Fruit fly (Drosophila melanogaster) whole organism, embryonic: ENCODE measurements around the gene CG5180.
A peak's percentile ranks its signal among the peaks of the same experiment; 100 is the strongest.

ENCODE experiments used
- B-H1 ChIP-seq: fragments of 200-800 bp; sonication (Bioruptor generic); IDR thresholded peaks from 3 replicates; pipeline ENCODE4 v1.3.6; 2022; ENCODE audit warnings: missing biosample characterization, missing genetic modification characterization
- CG10959 ChIP-seq: fragments of 200-800 bp; sonication (Bioruptor generic); IDR thresholded peaks from 2 replicates; pipeline ENCODE4 v1.3.6; 2022; ENCODE audit warnings: missing biosample characterization, missing genetic modification characterization
- CG12236 ChIP-seq: fragments of 200-800 bp; sonication (Bioruptor generic); optimal IDR thresholded peaks from 2 replicates; lab custom pipeline; 2016; ENCODE audit warnings: missing biosample characterization, missing genetic modification characterization
- CG12942 ChIP-seq: fragments of 200-800 bp; sonication (Bioruptor generic); optimal IDR thresholded peaks from 3 replicates; lab custom pipeline; 2016; ENCODE audit warnings: missing biosample characterization, missing genetic modification characterization
- CG13287 ChIP-seq: fragments of 200-800 bp; sonication (Bioruptor generic); IDR thresholded peaks from 2 replicates; pipeline ENCODE4 v1.3.6; 2022; ENCODE audit warnings: missing biosample characterization, missing genetic modification characterization; ENCODE audit not compliant: partially characterized antibody
- CG13894 ChIP-seq: fragments of 200-800 bp; sonication (Bioruptor generic); optimal IDR thresholded peaks from 3 replicates; lab custom pipeline; 2018; ENCODE audit warnings: missing biosample characterization, mild to moderate bottlenecking, missing genetic modification characterization, moderate library complexity
- CG14441 ChIP-seq: fragments of 200-800 bp; sonication (Bioruptor generic); IDR thresholded peaks from 2 replicates; pipeline ENCODE4 v1.3.6; 2022; ENCODE audit warnings: missing biosample characterization, missing genetic modification characterization
- CG14860 ChIP-seq: fragments of 200-800 bp; sonication (Bioruptor generic); IDR thresholded peaks from 3 replicates; pipeline ENCODE4 v1.3.6; 2022; ENCODE audit warnings: missing biosample characterization, missing genetic modification characterization; ENCODE audit not compliant: partially characterized antibody
- CG15073 ChIP-seq: fragments of 200-800 bp; sonication (Bioruptor generic); optimal IDR thresholded peaks from 2 replicates; lab custom pipeline; 2016; ENCODE audit warnings: missing biosample characterization, missing genetic modification characterization
- CG15269 ChIP-seq: fragments of 200-800 bp; sonication (Bioruptor generic); optimal IDR thresholded peaks from 2 replicates; lab custom pipeline; 2018; ENCODE audit warnings: missing biosample characterization, mild to moderate bottlenecking, missing genetic modification characterization, moderate library complexity
- CG17802 ChIP-seq: fragments of 200-800 bp; sonication (Bioruptor generic); optimal IDR thresholded peaks from 2 replicates; lab custom pipeline; 2018; ENCODE audit warnings: missing biosample characterization, mild to moderate bottlenecking, missing genetic modification characterization, moderate library complexity
- CG1792 ChIP-seq: fragments of 200-800 bp; sonication (Bioruptor generic); optimal IDR thresholded peaks from 2 replicates; lab custom pipeline; 2016; ENCODE audit warnings: missing biosample characterization, missing genetic modification characterization
- CG18262 ChIP-seq: fragments of 200-800 bp; optimal IDR thresholded peaks from 3 replicates; lab custom pipeline; 2019; ENCODE audit warnings: missing biosample characterization, mild to moderate bottlenecking, missing genetic modification characterization, moderate library complexity
- CG2875 ChIP-seq: fragments of 200-800 bp; sonication (Bioruptor generic); optimal IDR thresholded peaks from 2 replicates; lab custom pipeline; 2017; ENCODE audit warnings: missing biosample characterization, mild to moderate bottlenecking, missing genetic modification characterization, missing genetic modification reagents
- CG33213 ChIP-seq: fragments of 200-800 bp; sonication (Bioruptor generic); optimal IDR thresholded peaks from 3 replicates; lab custom pipeline; 2016; ENCODE audit warnings: missing biosample characterization, missing genetic modification characterization
- CG3726 ChIP-seq: fragments of 200-800 bp; sonication (Bioruptor generic); IDR thresholded peaks from 3 replicates; pipeline ENCODE4, ENCODE4 v1.3.6; 2022; ENCODE audit warnings: missing biosample characterization, missing genetic modification characterization
- CG3995 ChIP-seq: fragments of 200-800 bp; sonication (Bioruptor generic); optimal IDR thresholded peaks from 3 replicates; lab custom pipeline; 2016; ENCODE audit warnings: missing biosample characterization, missing genetic modification characterization
- CG4328 ChIP-seq: fragments of 200-800 bp; sonication (Bioruptor generic); optimal IDR thresholded peaks from 3 replicates; lab custom pipeline; 2017; ENCODE audit warnings: missing biosample characterization, missing genetic modification reagents, missing genetic modification characterization
- CG4617 ChIP-seq: fragments of 200-800 bp; sonication (Bioruptor generic); optimal IDR thresholded peaks from 3 replicates; lab custom pipeline; 2016; ENCODE audit warnings: missing biosample characterization, missing genetic modification characterization, borderline replicate concordance
- CG5180 ChIP-seq: fragments of 200-800 bp; sonication (Bioruptor generic); optimal IDR thresholded peaks from 3 replicates; lab custom pipeline; 2017; ENCODE audit warnings: missing biosample characterization, missing genetic modification characterization, mild to moderate bottlenecking, moderate library complexity, missing genetic modification reagents
- CG5953 ChIP-seq: fragments of 200-800 bp; sonication (Bioruptor generic); IDR thresholded peaks from 2 replicates; pipeline ENCODE4 v1.3.6; 2022; ENCODE audit warnings: missing biosample characterization, missing genetic modification characterization
- CG7271 ChIP-seq: fragments of 200-800 bp; sonication (Bioruptor generic); optimal IDR thresholded peaks from 2 replicates; lab custom pipeline; 2018; ENCODE audit warnings: missing biosample characterization, mild to moderate bottlenecking, missing genetic modification characterization, moderate library complexity
- CG7745 ChIP-seq: fragments of 200-800 bp; sonication (Bioruptor generic); optimal IDR thresholded peaks from 2 replicates; lab custom pipeline; 2018; ENCODE audit warnings: missing biosample characterization, mild to moderate bottlenecking, missing genetic modification characterization, moderate library complexity
- CG8478 ChIP-seq: fragments of >200 bp; optimal IDR thresholded peaks from 2 replicates; lab custom pipeline; 2018
- CG9727 ChIP-seq: fragments of 200-800 bp; sonication (Bioruptor generic); optimal IDR thresholded peaks from 3 replicates; lab custom pipeline; 2017; ENCODE audit warnings: missing biosample characterization, mild to moderate bottlenecking, missing genetic modification characterization
- CG9932 ChIP-seq: fragments of 200-800 bp; sonication (Bioruptor generic); IDR thresholded peaks from 2 replicates; pipeline ENCODE4 v1.3.6; 2022; ENCODE audit warnings: missing biosample characterization, missing genetic modification characterization
- CTCF ChIP-seq: fragments of 200-800 bp; sonication (Bioruptor generic); optimal IDR thresholded peaks from 2 replicates; lab custom pipeline; 2017; ENCODE audit warnings: missing biosample characterization, mild to moderate bottlenecking, missing genetic modification characterization, moderate library complexity
- CoRest ChIP-seq: fragments of 200-800 bp; sonication (Bioruptor generic); optimal IDR thresholded peaks from 3 replicates; lab custom pipeline; 2018; ENCODE audit warnings: missing biosample characterization, mild to moderate bottlenecking, missing genetic modification characterization, moderate library complexity
- Dek ChIP-seq: fragments of 200-800 bp; sonication (Bioruptor generic); optimal IDR thresholded peaks from 3 replicates; lab custom pipeline; 2019; ENCODE audit warnings: missing biosample characterization, mild to moderate bottlenecking, missing genetic modification characterization, moderate library complexity
- Dfd ChIP-seq, 2 experiments: fragments of >200 bp; optimal IDR thresholded peaks; 2 replicates each; lab custom pipeline; 2017; ENCODE audit warnings: missing biosample characterization in 2 of 2, missing genetic modification characterization in 2 of 2
- Dip3 ChIP-seq: fragments of 200-800 bp; sonication (Bioruptor generic); optimal IDR thresholded peaks from 3 replicates; lab custom pipeline; 2016; ENCODE audit warnings: missing biosample characterization, missing genetic modification characterization
- Dll ChIP-seq: fragments of 200-800 bp; sonication (Bioruptor generic); IDR thresholded peaks from 4 replicates; pipeline ENCODE4 v1.3.6; 2022; ENCODE audit warnings: missing biosample characterization, missing genetic modification characterization; ENCODE audit not compliant: partially characterized antibody
- H2.0 ChIP-seq: fragments of 200-800 bp; sonication (Bioruptor generic); IDR thresholded peaks from 2 replicates; pipeline ENCODE4 v1.3.6; 2022; ENCODE audit warnings: missing biosample characterization, missing genetic modification characterization
- Hmx ChIP-seq: fragments of 200-800 bp; sonication (Bioruptor generic); optimal IDR thresholded peaks from 2 replicates; lab custom pipeline; 2016; ENCODE audit warnings: missing biosample characterization, missing genetic modification characterization
- Lim3 ChIP-seq: fragments of 200-800 bp; sonication (Bioruptor generic); IDR thresholded peaks from 2 replicates; pipeline ENCODE4 v1.3.6; 2022; ENCODE audit warnings: missing biosample characterization, missing genetic modification characterization
- Poxn ChIP-seq: fragments of 200-800 bp; sonication (Bioruptor generic); IDR thresholded peaks from 2 replicates; pipeline ENCODE4 v1.3.6; 2022; ENCODE audit warnings: missing biosample characterization, missing genetic modification characterization
- Sin3A ChIP-seq: fragments of >200 bp; optimal IDR thresholded peaks from 2 replicates; lab custom pipeline; 2018
- Usf ChIP-seq: fragments of 200-800 bp; sonication (Bioruptor generic); optimal IDR thresholded peaks from 2 replicates; lab custom pipeline; 2017; ENCODE audit warnings: missing genotype, missing biosample characterization, missing genetic modification characterization
- YL-1 ChIP-seq: fragments of 200-800 bp; sonication (Bioruptor generic); optimal IDR thresholded peaks from 3 replicates; lab custom pipeline; 2017; ENCODE audit warnings: missing biosample characterization, mild to moderate bottlenecking, missing genetic modification characterization
- ab ChIP-seq: fragments of 200-800 bp; sonication (Bioruptor generic); optimal IDR thresholded peaks from 2 replicates; lab custom pipeline; 2016; ENCODE audit warnings: missing biosample characterization, missing genetic modification characterization
- ara ChIP-seq: fragments of 200-800 bp; sonication (Bioruptor generic); IDR thresholded peaks from 2 replicates; pipeline ENCODE4 v1.3.6; 2022; ENCODE audit warnings: missing biosample characterization, missing genetic modification characterization
- da ChIP-seq: fragments of 200-800 bp; sonication (Bioruptor generic); optimal IDR thresholded peaks from 2 replicates; lab custom pipeline; 2016; ENCODE audit warnings: missing biosample characterization, missing genetic modification characterization
- eyg ChIP-seq: fragments of 200-800 bp; sonication (Bioruptor generic); optimal IDR thresholded peaks from 3 replicates; lab custom pipeline; 2016; ENCODE audit warnings: missing biosample characterization, missing genetic modification characterization
- gfzf ChIP-seq: fragments of 200-800 bp; sonication (Bioruptor generic); optimal IDR thresholded peaks from 2 replicates; lab custom pipeline; 2016; ENCODE audit warnings: missing biosample characterization, mild to moderate bottlenecking, missing genetic modification characterization, moderate library complexity
- grau ChIP-seq: fragments of 200-800 bp; optimal IDR thresholded peaks from 3 replicates; lab custom pipeline; 2019; ENCODE audit warnings: missing biosample characterization, mild to moderate bottlenecking, missing genetic modification characterization, moderate library complexity
- schlank ChIP-seq: fragments of 200-800 bp; sonication (Bioruptor generic); optimal IDR thresholded peaks from 2 replicates; lab custom pipeline; 2018; ENCODE audit warnings: missing biosample characterization, mild to moderate bottlenecking, missing genetic modification characterization
- scrt ChIP-seq: fragments of 200-800 bp; sonication (Bioruptor generic); optimal IDR thresholded peaks from 2 replicates; lab custom pipeline; 2018; ENCODE audit warnings: missing biosample characterization, mild to moderate bottlenecking, missing genetic modification characterization, moderate library complexity
- stwl ChIP-seq: fragments of 200-800 bp; sonication (Bioruptor generic); optimal IDR thresholded peaks from 3 replicates; lab custom pipeline; 2018; ENCODE audit warnings: missing biosample characterization, mild to moderate bottlenecking, missing genetic modification characterization, moderate library complexity
- unc-4 ChIP-seq: fragments of 200-800 bp; sonication (Bioruptor generic); IDR thresholded peaks from 2 replicates; pipeline ENCODE4 v1.3.6; 2022; ENCODE audit warnings: missing biosample characterization, missing genetic modification characterization; ENCODE audit not compliant: partially characterized antibody
- wek ChIP-seq: fragments of 200-800 bp; sonication (Bioruptor generic); optimal IDR thresholded peaks from 3 replicates; lab custom pipeline; 2018; ENCODE audit warnings: missing biosample characterization, mild to moderate bottlenecking, missing genetic modification characterization, moderate library complexity
- z ChIP-seq: fragments of 200-800 bp; sonication (Bioruptor generic); IDR thresholded peaks from 3 replicates; pipeline ENCODE4 v1.3.6; 2022; ENCODE audit warnings: missing biosample characterization, missing genetic modification characterization

CG5180 gene

dm6 chr3R:20557415-20558105, at the start of gene CG5180, which contains the start of gene DPCoAC (continued):
- peak; percentile 76 for TF ChIP-seq CG13894
- peak; percentile 80 for TF ChIP-seq CG14441
- TF ChIP-seq CTCF, result peak; percentile 56
- peak; percentile 47 for TF ChIP-seq scrt
- TF ChIP-seq CG10959 (GFP tag; lab: Robert Waterston, UW), result peak; percentile 57
- TF ChIP-seq CG12236, result peak; percentile 12
- TF ChIP-seq CG5953 (GFP tag; lab: Robert Waterston, UW), result no peak
- TF ChIP-seq B-H1, result peak; percentile 10; the same call in 1 of the 3 replicates
- peak; percentile 91 for TF ChIP-seq CG9932 (GFP tag; lab: Robert Waterston, UW)
- TF ChIP-seq CG9727, result peak; percentile 73
- TF ChIP-seq CoRest (tag; lab: Kevin White, UChicago), result peak; percentile 73
- TF ChIP-seq CG15269 (tag; lab: Kevin White, UChicago), result peak; percentile 59
- TF ChIP-seq CG7271 (tag; lab: Kevin White, UChicago), result no peak
- TF ChIP-seq CG3726 (GFP tag; lab: Robert Waterston, UW), result no peak
- no peak for TF ChIP-seq wek (GFP tag; lab: Kevin White, UChicago)
- TF ChIP-seq z (GFP tag; lab: Robert Waterston, UW), result no peak
- peak; percentile 44 for TF ChIP-seq Sin3A (lab: Kevin White, UChicago)
- peak; percentile 47 for TF ChIP-seq gfzf
- TF ChIP-seq CG4328 (GFP tag; lab: Kevin White, UChicago), result no peak
- peak; percentile 33 for TF ChIP-seq CG1792 (GFP tag; lab: Kevin White, UChicago)
- TF ChIP-seq CG14860, result peak; percentile 39; the same call in 1 of the 3 replicates
- peak; percentile 47 for TF ChIP-seq stwl (tag; lab: Kevin White, UChicago)
- no peak for TF ChIP-seq YL-1 (GFP tag; lab: Kevin White, UChicago)
- peak; percentile 5 for TF ChIP-seq ab (GFP tag; lab: Kevin White, UChicago)
- no peak for TF ChIP-seq Lim3
- peak; percentile 59 for TF ChIP-seq CG18262 (tag; lab: Kevin White, UChicago)
- peak; percentile 69 for TF ChIP-seq CG33213 (GFP tag; lab: Kevin White, UChicago)
- TF ChIP-seq unc-4 (GFP tag; lab: Robert Waterston, UW), result peak; percentile 50
- TF ChIP-seq da (GFP tag; lab: Kevin White, UChicago), result no peak
- TF ChIP-seq grau, result peak; percentile 60
- TF ChIP-seq Usf (GFP tag; lab: Kevin White, UChicago), result peak; percentile 39
- peak; percentile 10 for TF ChIP-seq eyg (GFP tag; lab: Kevin White, UChicago)
- peak; percentile 1 for TF ChIP-seq schlank (tag; lab: Kevin White, UChicago)
- TF ChIP-seq H2.0 (GFP tag; lab: Robert Waterston, UW), result peak; percentile 50; the same call in 1 of the 2 replicates
- TF ChIP-seq Dll (GFP tag; lab: Robert Waterston, UW), result no peak
- TF ChIP-seq ara (GFP tag; lab: Robert Waterston, UW), result peak; percentile 58
- TF ChIP-seq CG17802 (tag; lab: Kevin White, UChicago), result peak; percentile 5
- no peak for TF ChIP-seq CG7745 (tag; lab: Kevin White, UChicago)
- peak; percentile 61 for TF ChIP-seq Dek (tag; lab: Kevin White, UChicago)
- TF ChIP-seq CG3995 (GFP tag; lab: Kevin White, UChicago), result peak; percentile 0
- TF ChIP-seq Hmx (GFP tag; lab: Kevin White, UChicago), result no peak
- no peak for TF ChIP-seq CG2875
- no peak for TF ChIP-seq Poxn (GFP tag; lab: Robert Waterston, UW)
- peak; percentile 51 for TF ChIP-seq CG5180 (GFP tag; lab: Kevin White, UChicago)
- TF ChIP-seq CG8478 (lab: Kevin White, UChicago), result no peak
- TF ChIP-seq CG13287, result peak; percentile 52
- TF ChIP-seq Dfd (GFP tag; optimal IDR thresholded peaks at IDR 0.05; lab: Kevin White, UChicago), result no peak
- peak; percentile 45 for TF ChIP-seq CG12942 (GFP tag; lab: Kevin White, UChicago)
- peak; percentile 75 for TF ChIP-seq Dip3 (GFP tag; lab: Kevin White, UChicago)
- peak; percentile 58 for TF ChIP-seq CG4617 (GFP tag; lab: Kevin White, UChicago)
- peak; percentile 7 for TF ChIP-seq CG15073 (GFP tag; lab: Kevin White, UChicago)
